Fruit fly (Drosophila melanogaster): ENCODE results near the gene atk.
A peak's percentile ranks its signal among the peaks of the same experiment; 100 is the strongest.

Gene atk

dm6 chr3L:20405337-20405887 lies 59.2 kb downstream of the atk start (continued):
- TF ChIP-seq dati (GFP tag; IDR thresholded peaks at IDR 0.05) (no peak), CG12744 (GFP tag; optimal IDR thresholded peaks at IDR 0.05) (no peak), fd3F (GFP tag; optimal IDR thresholded peaks at IDR 0.05) (no peak), br (optimal IDR thresholded peaks at IDR 0.05) (no peak), vvl (GFP tag; IDR thresholded peaks at IDR 0.05) (no peak), CG7372 (GFP tag; IDR thresholded peaks at IDR 0.05) (no peak), rib (GFP tag; IDR thresholded peaks at IDR 0.05) (0 out of 2 replicates have a peak, but pooled peaks have one; percentile 12), salm (tag; optimal IDR thresholded peaks at IDR 0.05) (no peak), D (optimal IDR thresholded peaks at IDR 0.05) (peak; percentile 82), D (GFP tag; optimal IDR thresholded peaks at IDR 0.05) (no peak), CG12071 (GFP tag; optimal IDR thresholded peaks at IDR 0.05) (no peak), Dp (GFP tag; optimal IDR thresholded peaks at IDR 0.05) (no peak), CG10654 (GFP tag; optimal IDR thresholded peaks at IDR 0.05) (no peak), tna (GFP tag; IDR thresholded peaks at IDR 0.05; ENCODE audit: partially characterized antibody) (no peak), nerfin-1 (tag; optimal IDR thresholded peaks at IDR 0.05) (peak; percentile 8), zen (tag; optimal IDR thresholded peaks at IDR 0.05) (peak; percentile 47), tin (GFP tag; optimal IDR thresholded peaks at IDR 0.05) (no peak), pfk (GFP tag; optimal IDR thresholded peaks at IDR 0.05) (no peak), ems (GFP tag; optimal IDR thresholded peaks at IDR 0.05) (no peak), pros (GFP tag; optimal IDR thresholded peaks at IDR 0.05) (peak; percentile 44), Bteb2 (GFP tag; optimal IDR thresholded peaks at IDR 0.05) (no peak), CG17568 (GFP tag; optimal IDR thresholded peaks at IDR 0.05) (peak; percentile 76), sens (GFP tag) (peak; percentile 78), fd102C (GFP tag; optimal IDR thresholded peaks at IDR 0.05) (no peak), Fer3 (tag; optimal IDR thresholded peaks at IDR 0.05) (no peak), CG14965 (GFP tag; optimal IDR thresholded peaks at IDR 0.05; ENCODE audit: borderline replicate concordance) (no peak), lbe (GFP tag; optimal IDR thresholded peaks at IDR 0.05) (no peak), seq (GFP tag; IDR thresholded peaks at IDR 0.05) (0 out of 2 replicates have a peak, but pooled peaks have one; percentile 6)
